Fruit fly (Drosophila melanogaster) whole organism, embryonic: ENCODE results near the gene Adck5.

Experiments
- Bgb ChIP-seq: fragments of 200-800 bp; sonication (Bioruptor generic); IDR thresholded peaks from 2 replicates; pipeline ENCODE4 v1.3.6; 2022; ENCODE audit warnings: missing biosample characterization, missing genetic modification characterization; ENCODE audit not compliant: partially characterized antibody
- CG10462 ChIP-seq: fragments of 200-800 bp; sonication (Bioruptor generic); optimal IDR thresholded peaks from 2 replicates; lab custom pipeline; 2016; ENCODE audit warnings: missing biosample characterization, missing genetic modification characterization
- CG14667 ChIP-seq: fragments of 200-800 bp; sonication (Bioruptor generic); IDR thresholded peaks from 2 replicates; pipeline ENCODE4 v1.3.6; 2022; ENCODE audit warnings: missing biosample characterization, missing genetic modification characterization
- CG15514 ChIP-seq: fragments of 200-800 bp; sonication (Bioruptor generic); optimal IDR thresholded peaks from 3 replicates; lab custom pipeline; 2017; ENCODE audit warnings: missing biosample characterization, missing genetic modification characterization, mild to moderate bottlenecking, moderate library complexity, missing genetic modification reagents
- CG15696 ChIP-seq: fragments of 200-800 bp; sonication (Bioruptor generic); optimal IDR thresholded peaks from 2 replicates; lab custom pipeline; 2019; ENCODE audit warnings: missing biosample characterization, mild to moderate bottlenecking, missing genetic modification characterization, moderate library complexity
- CG16813 ChIP-seq: fragments of 200-800 bp; sonication (Bioruptor generic); IDR thresholded peaks from 3 replicates; pipeline ENCODE4 v1.3.6; 2022; ENCODE audit warnings: missing biosample characterization, missing genetic modification characterization; ENCODE audit not compliant: partially characterized antibody
- CG18262 ChIP-seq: fragments of 200-800 bp; optimal IDR thresholded peaks from 3 replicates; lab custom pipeline; 2019; ENCODE audit warnings: missing biosample characterization, mild to moderate bottlenecking, missing genetic modification characterization, moderate library complexity
- CG1832 ChIP-seq: fragments of 200-800 bp; sonication (Bioruptor generic); optimal IDR thresholded peaks from 2 replicates; lab custom pipeline; 2017; ENCODE audit warnings: missing biosample characterization, mild to moderate bottlenecking, missing genetic modification characterization, inconsistent platforms
- CG31441 ChIP-seq: fragments of 200-800 bp; sonication (Bioruptor generic); IDR thresholded peaks from 2 replicates; pipeline ENCODE4 v1.3.6; 2022; ENCODE audit warnings: missing biosample characterization, missing genetic modification characterization
- CG3995 ChIP-seq: fragments of 200-800 bp; sonication (Bioruptor generic); optimal IDR thresholded peaks from 3 replicates; lab custom pipeline; 2016; ENCODE audit warnings: missing biosample characterization, missing genetic modification characterization
- CG7839 ChIP-seq: fragments of 200-800 bp; sonication (Bioruptor generic); optimal IDR thresholded peaks from 3 replicates; lab custom pipeline; 2018; ENCODE audit warnings: missing biosample characterization, mild to moderate bottlenecking, missing genetic modification characterization, moderate library complexity
- CG7987 ChIP-seq: fragments of 200-800 bp; sonication (Bioruptor generic); optimal IDR thresholded peaks from 2 replicates; lab custom pipeline; 2018; ENCODE audit warnings: missing biosample characterization, mild to moderate bottlenecking, missing genetic modification characterization, moderate library complexity
- CG9609 ChIP-seq: fragments of 200-800 bp; sonication (Bioruptor generic); optimal IDR thresholded peaks from 3 replicates; lab custom pipeline; 2016; ENCODE audit warnings: missing biosample characterization, missing genetic modification characterization
- CG9817 ChIP-seq: fragments of 200-800 bp; sonication (Bioruptor generic); optimal IDR thresholded peaks from 2 replicates; lab custom pipeline; 2018; ENCODE audit warnings: missing biosample characterization, mild to moderate bottlenecking, missing genetic modification characterization, moderate library complexity
- CTCF ChIP-seq: fragments of 200-800 bp; sonication (Bioruptor generic); optimal IDR thresholded peaks from 2 replicates; lab custom pipeline; 2017; ENCODE audit warnings: missing biosample characterization, mild to moderate bottlenecking, missing genetic modification characterization, moderate library complexity
- Drgx ChIP-seq: fragments of 200-800 bp; sonication (Bioruptor generic); IDR thresholded peaks from 2 replicates; pipeline ENCODE4 v1.3.6; 2022; ENCODE audit warnings: missing biosample characterization, missing genetic modification characterization
- HLH3B ChIP-seq: fragments of 200-800 bp; sonication (Bioruptor generic); IDR thresholded peaks from 2 replicates; pipeline ENCODE4 v1.3.6; 2022; ENCODE audit warnings: missing biosample characterization, missing genetic modification characterization
- Jarid2 ChIP-seq: fragments of 200-800 bp; sonication (Bioruptor generic); optimal IDR thresholded peaks from 3 replicates; lab custom pipeline; 2017; ENCODE audit warnings: mild to moderate bottlenecking, missing biosample characterization, missing genetic modification reagents, missing genetic modification characterization
- Med ChIP-seq: fragments of 200-800 bp; sonication (Bioruptor generic); peaks from one replicate; lab custom pipeline; 2016; ENCODE audit warnings: missing biosample characterization, missing genetic modification characterization, mild to moderate bottlenecking, inconsistent platforms, moderate library complexity
- ara ChIP-seq: fragments of 200-800 bp; sonication (Bioruptor generic); IDR thresholded peaks from 2 replicates; pipeline ENCODE4 v1.3.6; 2022; ENCODE audit warnings: missing biosample characterization, missing genetic modification characterization
- ato ChIP-seq: fragments of 200-800 bp; sonication (Bioruptor generic); IDR thresholded peaks from 2 replicates; pipeline ENCODE4 v1.3.6; 2022; ENCODE audit warnings: missing biosample characterization, missing genetic modification characterization; ENCODE audit not compliant: partially characterized antibody
- bsh ChIP-seq, 2 experiments: fragments of 200-800 bp; sonication (Bioruptor generic); optimal IDR thresholded peaks; 2 replicates each; lab custom pipeline; 2017 to 2018; ENCODE audit warnings: mild to moderate bottlenecking in 2 of 2, missing biosample characterization in 2 of 2, missing genetic modification characterization in 2 of 2, moderate library complexity in 1 of 2
- caup ChIP-seq: fragments of 200-800 bp; sonication (Bioruptor generic); optimal IDR thresholded peaks from 3 replicates; lab custom pipeline; 2017; ENCODE audit warnings: missing biosample characterization, mild to moderate bottlenecking, missing genetic modification characterization, moderate library complexity; ENCODE audit not compliant: severe bottlenecking
- corto ChIP-seq: fragments of 200-800 bp; sonication (Bioruptor generic); optimal IDR thresholded peaks from 2 replicates; lab custom pipeline; 2016; ENCODE audit warnings: missing biosample characterization, mild to moderate bottlenecking, missing genetic modification characterization, moderate library complexity
- crol ChIP-seq: fragments of 200-800 bp; sonication (Bioruptor generic); IDR thresholded peaks from 2 replicates; pipeline ENCODE4 v1.3.6; 2022; ENCODE audit warnings: missing biosample characterization, missing genetic modification characterization
- dm ChIP-seq: fragments of 200-800 bp; sonication (Bioruptor generic); optimal IDR thresholded peaks from 3 replicates; lab custom pipeline; 2016; ENCODE audit warnings: missing biosample characterization, missing genetic modification characterization
- ftz-f1 ChIP-seq: fragments of 200-800 bp; sonication (Bioruptor generic); optimal IDR thresholded peaks from 2 replicates; lab custom pipeline; 2016; ENCODE audit warnings: missing biosample characterization, missing genetic modification characterization
- gro ChIP-seq: fragments of 200-800 bp; sonication (Bioruptor generic); optimal IDR thresholded peaks from 2 replicates; lab custom pipeline; 2016; ENCODE audit warnings: missing biosample characterization, missing genetic modification characterization
- kah ChIP-seq: fragments of 200-800 bp; sonication (Bioruptor generic); optimal IDR thresholded peaks from 2 replicates; lab custom pipeline; 2018; ENCODE audit warnings: missing biosample characterization, mild to moderate bottlenecking, missing genetic modification characterization
- oc ChIP-seq: fragments of 200-800 bp; sonication (Bioruptor generic); optimal IDR thresholded peaks from 2 replicates; lab custom pipeline; 2018; ENCODE audit warnings: missing biosample characterization, mild to moderate bottlenecking, missing genetic modification characterization, moderate library complexity
- otp ChIP-seq: fragments of 200-800 bp; sonication (Bioruptor generic); IDR thresholded peaks from 3 replicates; pipeline ENCODE4, ENCODE4 v1.3.6; 2022; ENCODE audit warnings: missing biosample characterization, missing genetic modification characterization
- pan ChIP-seq, 4 experiments: fragments of >200 bp in 3 of 4; fragments of 200-800 bp in 1 of 4; sonication (Bioruptor generic) in 1 of 4; optimal IDR thresholded peaks in 3 of 4; IDR thresholded peaks in 1 of 4; 2 replicates each; pipeline versions ENCODE4 v1.3.6 to Lab custom; 2017 to 2022; ENCODE audit warnings: missing biosample characterization in 2 of 4, missing genetic modification characterization in 2 of 4, mixed read lengths in 1 of 4
- pfk ChIP-seq: fragments of 200-800 bp; sonication (Bioruptor generic); optimal IDR thresholded peaks from 2 replicates; lab custom pipeline; 2018; ENCODE audit warnings: missing biosample characterization, mild to moderate bottlenecking, missing genetic modification characterization, moderate library complexity
- phol ChIP-seq: fragments of 200-800 bp; sonication (Bioruptor generic); optimal IDR thresholded peaks from 3 replicates; lab custom pipeline; 2018; ENCODE audit warnings: missing biosample characterization, mild to moderate bottlenecking, missing genetic modification characterization, moderate library complexity
- pnt ChIP-seq: fragments of 200-800 bp; sonication (Bioruptor generic); optimal IDR thresholded peaks from 3 replicates; lab custom pipeline; 2016; ENCODE audit warnings: missing biosample characterization, missing genetic modification characterization
- ro ChIP-seq: fragments of 200-800 bp; sonication (Bioruptor generic); IDR thresholded peaks from 2 replicates; pipeline ENCODE4 v1.3.6; 2022; ENCODE audit warnings: missing biosample characterization, missing genetic modification characterization
- sens ChIP-seq: fragments of 200-800 bp; sonication (Bioruptor generic); peaks from one replicate; lab custom pipeline; 2016; ENCODE audit warnings: missing biosample characterization, missing genetic modification characterization
- sqz ChIP-seq: fragments of 200-800 bp; sonication (Bioruptor generic); optimal IDR thresholded peaks from 3 replicates; lab custom pipeline; 2018; ENCODE audit warnings: missing biosample characterization, mild to moderate bottlenecking, missing genetic modification characterization
- tin ChIP-seq: fragments of 200-800 bp; sonication (Bioruptor generic); optimal IDR thresholded peaks from 3 replicates; lab custom pipeline; 2016; ENCODE audit warnings: missing biosample characterization, missing genetic modification characterization
- tna ChIP-seq: fragments of 200-800 bp; sonication (Bioruptor generic); IDR thresholded peaks from 2 replicates; pipeline ENCODE4 v1.3.6; 2022; ENCODE audit warnings: missing biosample characterization, missing genetic modification characterization; ENCODE audit not compliant: partially characterized antibody
- trem ChIP-seq: fragments of 200-800 bp; optimal IDR thresholded peaks from 3 replicates; lab custom pipeline; 2019; ENCODE audit warnings: missing biosample characterization, mild to moderate bottlenecking, missing genetic modification characterization, moderate library complexity
- wor ChIP-seq: fragments of 200-800 bp; sonication (Bioruptor generic); IDR thresholded peaks from 2 replicates; pipeline ENCODE4 v1.3.6; 2022; ENCODE audit warnings: missing biosample characterization, missing genetic modification characterization
- z ChIP-seq: fragments of 200-800 bp; sonication (Bioruptor generic); IDR thresholded peaks from 3 replicates; pipeline ENCODE4 v1.3.6; 2022; ENCODE audit warnings: missing biosample characterization, missing genetic modification characterization
- zfh1 ChIP-seq: fragments of 200-800 bp; sonication (Bioruptor generic); IDR thresholded peaks from 3 replicates; pipeline ENCODE4 v1.3.6; 2022; ENCODE audit warnings: missing biosample characterization, missing genetic modification characterization

Adck5 gene

dm6 chr3L:11130535-11130934 lies 39.1 kb upstream of the Adck5 start, which contains the start of gene nol:
Gene nol, plus strand, starts transcription at chr3L:11130835.
- TF ChIP-seq CG31441 (GFP tag; lab: Robert Waterston, UW) (no peak), kah (GFP tag; lab: Kevin White, UChicago) (no peak), CG18262 (tag; lab: Kevin White, UChicago) (no peak), crol (GFP tag; lab: Robert Waterston, UW) (no peak), oc (tag; lab: Kevin White, UChicago) (no peak), HLH3B (GFP tag; lab: Robert Waterston, UW) (no peak), wor (GFP tag; lab: Robert Waterston, UW) (no peak), z (no peak), CG9609 (no peak), pnt (GFP tag; lab: Kevin White, UChicago) (no peak)

- TF ChIP-seq pfk (GFP tag; lab: Kevin White, UChicago): peak; percentile 54
- peak; percentile 80 for TF ChIP-seq CG3995 (GFP tag; lab: Kevin White, UChicago)
- TF ChIP-seq CG31441 (GFP tag; lab: Robert Waterston, UW): 0 out of 2 replicates have a peak, but pooled peaks have one; percentile 35
Measured at dm6 chr3L:11132055-11132454, 37.6 kb upstream of the Adck5 start, which contains the start of gene CG32074. Gene CG32074, minus strand, starts transcription at chr3L:11132322.

dm6 chr3L:11134886-11135285 lies 34.7 kb upstream of the Adck5 start, which contains the start of gene CG14143:
Gene CG14143, plus strand, starts transcription at chr3L:11134987.
- TF ChIP-seq CG3995 (GFP tag; lab: Kevin White, UChicago): peak; percentile 91
- TF ChIP-seq Med (GFP tag; lab: Kevin White, UChicago): peak; percentile 24
- peak; percentile 67 for TF ChIP-seq pfk (GFP tag; lab: Kevin White, UChicago)
- 0 out of 3 replicates have a peak, but pooled peaks have one; percentile 44 for TF ChIP-seq zfh1 (GFP tag; lab: Robert Waterston, UW)
- TF ChIP-seq CG16813 (GFP tag; lab: Robert Waterston, UW): 0 out of 3 replicates have a peak, but pooled peaks have one; percentile 14
- TF ChIP-seq ro (GFP tag; lab: Robert Waterston, UW): 0 out of 2 replicates have a peak, but pooled peaks have one; percentile 18
- TF ChIP-seq, all 482 proteins: peak for 6; not testable (repeated sequence) for 476

dm6 chr3L:11135846-11136245 lies 33.8 kb upstream of the Adck5 start, which contains the start of gene IRSp53:
Gene IRSp53, plus strand, starts transcription at chr3L:11136049.
- TF ChIP-seq Drgx (0 out of 2 replicates have a peak, but pooled peaks have one; percentile 5), tna (GFP tag; lab: Robert Waterston, UW) (peak; percentile 38; the same call in 1 of the 2 replicates), ftz-f1 (GFP tag; lab: Kevin White, UChicago) (no peak), CG7987 (peak; percentile 1), otp (no peak), CTCF (peak; percentile 77), tin (GFP tag; lab: Kevin White, UChicago) (no peak), CG1832 (GFP tag; lab: Kevin White, UChicago) (no peak), CG10462 (GFP tag; lab: Kevin White, UChicago) (no peak), dm (GFP tag; lab: Kevin White, UChicago) (no peak), Bgb (GFP tag; lab: Robert Waterston, UW) (0 out of 2 replicates have a peak, but pooled peaks have one; percentile 17), trem (tag; lab: Kevin White, UChicago) (no peak), sqz (peak; percentile 37), caup (peak; percentile 11), CG15696 (tag; lab: Kevin White, UChicago) (no peak), pan (optimal IDR thresholded peaks at IDR 0.05; lab: Kevin White, UChicago) (no peak), pan (GFP tag; optimal IDR thresholded peaks at IDR 0.05 in 1 of 2, IDR thresholded peaks at IDR 0.05 in 1 of 2) (no peak), Jarid2 (GFP tag; lab: Kevin White, UChicago) (peak; percentile 79), phol (tag; lab: Kevin White, UChicago) (no peak), CG7839 (tag; lab: Kevin White, UChicago) (no peak), bsh (GFP tag; optimal IDR thresholded peaks at IDR 0.05; lab: Kevin White, UChicago) (no peak), ara (no peak), sens (GFP tag; lab: Kevin White, UChicago) (peak; percentile 57), gro (peak; percentile 21), corto (GFP tag; lab: Kevin White, UChicago) (peak; percentile 0), CG14667 (no peak), CG9817 (tag; lab: Kevin White, UChicago) (no peak), ato (GFP tag; lab: Robert Waterston, UW) (peak; percentile 51; the same call in 1 of the 2 replicates), CG15514 (GFP tag; lab: Kevin White, UChicago) (peak; percentile 61)
